Worm (Caenorhabditis elegans) whole organism, young adult: Measurements from ENCODE around the gene F36G3.3.

Experiments
- F52B5.7 ChIP-seq: sonication (generic microtip); optimal IDR thresholded peaks from 2 replicates; lab custom pipeline; 2016; ENCODE audit warnings: mild to moderate bottlenecking, missing genetic modification characterization, missing compliant biosample characterization
- madf-8 ChIP-seq: fragments of 200-800 bp; sonication (Bioruptor generic); conservative IDR thresholded peaks from 2 replicates; pipeline ENCODE4 v1.3.6; 2022; ENCODE audit warnings: missing genetic modification reagents, missing genetic modification characterization, missing compliant biosample characterization
- unc-62 ChIP-seq: fragments of 150-350 bp; optimal IDR thresholded peaks from 2 replicates; lab custom pipeline; 2014; ENCODE audit warnings: missing biosample characterization, missing genetic modification reagents, missing genetic modification characterization

ce11 chrX:9837989-9838541, 39.4 kb downstream of the F36G3.3 start, which contains the start of gene ipla-2:
- TF ChIP-seq unc-62 (GFP tag; lab: Kevin White, UChicago), result no peak
- TF ChIP-seq F52B5.7 (tag; lab: Kevin White, UChicago), result no peak
- TF ChIP-seq madf-8, result no peak
